Fruit fly (Drosophila melanogaster): Measurements from ENCODE around the gene slo.
A peak's percentile ranks its signal among the peaks of the same experiment; 100 is the strongest.

slo gene

dm6 chr3R:24699309-24699708 is 37.0 kb downstream of the slo start:
- no peak for TF ChIP-seq CG16779 (tag; optimal IDR thresholded peaks at IDR 0.05)
- TF ChIP-seq CG11294 (GFP tag; IDR thresholded peaks at IDR 0.05): no peak
- no peak for TF ChIP-seq CG6808 (GFP tag; optimal IDR thresholded peaks at IDR 0.05)
- no peak for TF ChIP-seq acj6 (GFP tag; optimal IDR thresholded peaks at IDR 0.05)
- no peak for TF ChIP-seq Hr39 (GFP tag; optimal IDR thresholded peaks at IDR 0.05)
- no peak for TF ChIP-seq CG3032 (tag; optimal IDR thresholded peaks at IDR 0.05)
- TF ChIP-seq CG9139 (GFP tag; optimal IDR thresholded peaks at IDR 0.05): no peak
- TF ChIP-seq lz (GFP tag; optimal IDR thresholded peaks at IDR 0.05): no peak
- TF ChIP-seq CG10669 (GFP tag; optimal IDR thresholded peaks at IDR 0.05): no peak
- no peak for TF ChIP-seq CG11762 (GFP tag; optimal IDR thresholded peaks at IDR 0.05; ENCODE audit: insufficient read depth)
- no peak for TF ChIP-seq CG32006 (GFP tag; optimal IDR thresholded peaks at IDR 0.05)
- no peak for TF ChIP-seq CG6276 (GFP tag; optimal IDR thresholded peaks at IDR 0.05)
- no peak for TF ChIP-seq CG34406 (GFP tag; optimal IDR thresholded peaks at IDR 0.05)
- TF ChIP-seq Gug (GFP tag; IDR thresholded peaks at IDR 0.05): no peak
- TF ChIP-seq achi (GFP tag; optimal IDR thresholded peaks at IDR 0.05): no peak
- TF ChIP-seq svp (GFP tag): no peak
- TF ChIP-seq Met (GFP tag; optimal IDR thresholded peaks at IDR 0.05): no peak

dm6 chr3R:24712375-24712830 is 50.1 kb downstream of the slo start, which contains the start of the genes CG13627 and CG46316:
CG13627 (plus strand) TSS chr3R:24712780.
CG46316 (plus strand) TSS chr3R:24712780.
- peak; percentile 43 for TF ChIP-seq Sox102F (GFP tag; optimal IDR thresholded peaks at IDR 0.05)
- no peak for TF ChIP-seq CG3032 (tag; optimal IDR thresholded peaks at IDR 0.05)
- TF ChIP-seq Hr39 (GFP tag; optimal IDR thresholded peaks at IDR 0.05): no peak
- TF ChIP-seq CG6163 (GFP tag; IDR thresholded peaks at IDR 0.05): no peak
- TF ChIP-seq CG34406 (GFP tag; optimal IDR thresholded peaks at IDR 0.05): no peak
- no peak for TF ChIP-seq salr (GFP tag; optimal IDR thresholded peaks at IDR 0.05)
- TF ChIP-seq fkh (GFP tag; optimal IDR thresholded peaks at IDR 0.05): no peak
- TF ChIP-seq CG3919 (GFP tag; optimal IDR thresholded peaks at IDR 0.05): no peak
- TF ChIP-seq Lpt (GFP tag; optimal IDR thresholded peaks at IDR 0.05): peak; percentile 3
- no peak for TF ChIP-seq CG7368 (GFP tag; optimal IDR thresholded peaks at IDR 0.05)
- TF ChIP-seq CG1621 (tag; optimal IDR thresholded peaks at IDR 0.05): no peak
- TF ChIP-seq CG4318 (GFP tag; optimal IDR thresholded peaks at IDR 0.05): no peak
- no peak for TF ChIP-seq CG11294 (GFP tag; IDR thresholded peaks at IDR 0.05)
- TF ChIP-seq topi (GFP tag; optimal IDR thresholded peaks at IDR 0.05): no peak
- no peak for TF ChIP-seq CG10631 (GFP tag; optimal IDR thresholded peaks at IDR 0.05)
- no peak for TF ChIP-seq esn (GFP tag; optimal IDR thresholded peaks at IDR 0.05)
- TF ChIP-seq CG32006 (GFP tag; optimal IDR thresholded peaks at IDR 0.05): no peak
- TF ChIP-seq Smox (GFP tag; optimal IDR thresholded peaks at IDR 0.05): no peak
- no peak for TF ChIP-seq Ets21C (GFP tag; optimal IDR thresholded peaks at IDR 0.05)
- TF ChIP-seq CG6854 (GFP tag; optimal IDR thresholded peaks at IDR 0.05): no peak
- TF ChIP-seq lz (GFP tag; optimal IDR thresholded peaks at IDR 0.05): no peak
- no peak for TF ChIP-seq pdm3 (GFP tag; optimal IDR thresholded peaks at IDR 0.05)
- TF ChIP-seq CG15336 (GFP tag; IDR thresholded peaks at IDR 0.05): no peak
- no peak for TF ChIP-seq Hr38 (GFP tag; optimal IDR thresholded peaks at IDR 0.05)
- no peak for TF ChIP-seq Sox15 (GFP tag; optimal IDR thresholded peaks at IDR 0.05)
- no peak for TF ChIP-seq Hr4 (GFP tag; optimal IDR thresholded peaks at IDR 0.05)
- no peak for TF ChIP-seq Gug (GFP tag; IDR thresholded peaks at IDR 0.05)
- no peak for TF ChIP-seq OdsH (GFP tag; optimal IDR thresholded peaks at IDR 0.05)
- TF ChIP-seq CG8632 (GFP tag; optimal IDR thresholded peaks at IDR 0.05): no peak
- no peak for TF ChIP-seq CG11762 (GFP tag; optimal IDR thresholded peaks at IDR 0.05; ENCODE audit: insufficient read depth)
- TF ChIP-seq svp (GFP tag): peak; percentile 60
- peak; percentile 46; the same call in 2 of the 3 replicates for TF ChIP-seq CG8119 (GFP tag; IDR thresholded peaks at IDR 0.05)
- TF ChIP-seq CG10669 (GFP tag; optimal IDR thresholded peaks at IDR 0.05): no peak
- TF ChIP-seq achi (GFP tag; optimal IDR thresholded peaks at IDR 0.05): peak; percentile 17
- TF ChIP-seq CG8319 (GFP tag; optimal IDR thresholded peaks at IDR 0.05): no peak
- TF ChIP-seq dac (GFP tag; optimal IDR thresholded peaks at IDR 0.05): no peak
- peak; percentile 72 for TF ChIP-seq Eip78C (GFP tag)
- peak; percentile 43; the same call in 1 of the 3 replicates for TF ChIP-seq eg (GFP tag; IDR thresholded peaks at IDR 0.05)
- TF ChIP-seq vri (GFP tag; optimal IDR thresholded peaks at IDR 0.05): no peak
- peak; percentile 9 for TF ChIP-seq CG6276 (GFP tag; optimal IDR thresholded peaks at IDR 0.05)
- TF ChIP-seq Blimp-1 (GFP tag; optimal IDR thresholded peaks at IDR 0.05): peak; percentile 95
- TF ChIP-seq fd85E (GFP tag; optimal IDR thresholded peaks at IDR 0.05): no peak
- no peak for TF ChIP-seq acj6 (GFP tag; optimal IDR thresholded peaks at IDR 0.05)
- no peak for TF ChIP-seq ss (GFP tag; optimal IDR thresholded peaks at IDR 0.05)
- TF ChIP-seq dsx (GFP tag; optimal IDR thresholded peaks at IDR 0.05; ENCODE audit: poor library complexity, severe bottlenecking): no peak
